Worm (Caenorhabditis elegans) whole organism, L3 larva: ENCODE results near the gene str-6.

Experiments
- aly-2 ChIP-seq: fragments of 150-350 bp; optimal IDR thresholded peaks from 2 replicates; lab custom pipeline; 2014; ENCODE audit warnings: missing biosample characterization, missing genetic modification characterization
- ceh-16 ChIP-seq: sonication (generic microtip); optimal IDR thresholded peaks from 2 replicates; lab custom pipeline; 2017; ENCODE audit warnings: missing biosample characterization, missing genetic modification characterization
- jun-1 ChIP-seq: fragments of 150-350 bp; optimal IDR thresholded peaks from 2 replicates; lab custom pipeline; 2014; ENCODE audit warnings: missing biosample characterization, missing genetic modification reagents, missing genetic modification characterization
- mdl-1 ChIP-seq: fragments of 150-350 bp; optimal IDR thresholded peaks from 2 replicates; lab custom pipeline; 2014; ENCODE audit warnings: missing biosample characterization, missing genetic modification characterization
- nhr-77 ChIP-seq: fragments of 150-350 bp; optimal IDR thresholded peaks from 2 replicates; lab custom pipeline; 2014; ENCODE audit warnings: missing biosample characterization, missing genetic modification characterization
- pqm-1 ChIP-seq: fragments of 150-350 bp; optimal IDR thresholded peaks from 2 replicates; lab custom pipeline; 2017; ENCODE audit warnings: missing biosample characterization, missing genetic modification characterization, inconsistent platforms
- tbx-2 ChIP-seq: sonication (generic microtip); optimal IDR thresholded peaks from 2 replicates; lab custom pipeline; 2016; ENCODE audit warnings: mild to moderate bottlenecking, missing genetic modification characterization, missing compliant biosample characterization

DNA sequence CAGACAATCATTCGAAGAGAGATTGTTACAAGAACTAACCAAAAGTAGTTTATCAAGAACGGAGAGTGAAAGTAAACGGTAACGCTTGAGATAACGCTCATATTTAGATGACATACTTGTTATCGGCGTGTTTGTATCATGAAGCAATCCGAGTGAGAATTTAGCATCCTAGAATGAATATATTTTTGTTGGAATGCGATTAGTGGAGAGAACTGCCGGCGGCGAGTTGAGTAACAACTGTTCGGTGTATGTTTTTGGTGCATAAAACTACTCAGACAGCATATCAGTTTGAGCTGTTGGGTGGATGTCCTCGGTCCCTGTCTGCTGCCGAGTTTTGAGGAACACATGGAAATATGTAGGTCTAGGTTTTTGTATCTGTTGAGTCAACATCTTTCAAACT, 16.5 kb downstream of the str-6 start, which contains the start of gene T23D5.3:
- no peak for TF ChIP-seq aly-2 (tag; lab: Kevin White, UChicago)
- TF ChIP-seq ceh-16 = no peak
- no peak for TF ChIP-seq pqm-1
- no peak for TF ChIP-seq mdl-1 (tag; lab: Kevin White, UChicago)
- no peak for TF ChIP-seq tbx-2 (tag; lab: Kevin White, UChicago)
- TF ChIP-seq jun-1 (tag; lab: Kevin White, UChicago) = no peak
- TF ChIP-seq nhr-77 = no peak
